Worm (Caenorhabditis elegans): ENCODE data around the gene kvs-2.

kvs-2 gene

DNA sequence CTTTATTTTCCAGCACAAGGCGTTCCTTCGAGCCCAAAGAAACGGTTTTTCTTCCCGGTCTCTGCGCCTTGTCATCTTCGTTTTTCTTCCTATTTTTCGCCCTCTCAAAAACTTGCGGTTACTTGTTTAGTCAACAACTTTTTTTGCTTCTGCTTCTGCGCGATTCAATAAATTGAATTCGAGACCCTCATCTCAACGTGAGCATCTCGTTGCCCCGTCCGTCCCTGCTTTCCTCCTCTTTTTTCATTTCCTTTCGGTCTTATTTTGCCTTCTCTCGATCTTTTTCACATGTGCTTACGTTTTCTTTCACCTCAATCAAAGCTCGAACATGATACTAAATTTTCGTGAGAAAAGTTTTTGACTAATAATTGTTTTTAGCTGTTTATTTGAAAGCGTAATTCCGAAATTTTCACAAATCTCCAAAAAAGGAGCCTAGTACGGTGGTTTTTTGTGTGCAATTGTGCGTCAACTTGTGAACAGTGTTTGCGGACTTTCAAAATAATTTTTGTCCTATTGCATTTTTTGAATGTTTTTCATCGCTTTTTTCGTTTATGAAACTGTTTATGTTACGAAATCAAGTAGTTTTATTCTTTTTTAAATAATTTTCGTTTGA lies 44.3 kb downstream of the kvs-2 start:
- TF ChIP-seq unc-42 (tag; optimal IDR thresholded peaks at IDR 0.05) (peak; percentile 80), dmd-4 (tag; optimal IDR thresholded peaks at IDR 0.05; ENCODE audit: borderline replicate concordance) (no peak)

ce11 chrV:10681117-10681959 lies 45.5 kb downstream of the kvs-2 start:
- peak; percentile 11 for TF ChIP-seq pat-9 (tag; optimal IDR thresholded peaks at IDR 0.05)
- TF ChIP-seq ref-2 (tag; optimal IDR thresholded peaks at IDR 0.05) = peak; percentile 32
- TF ChIP-seq pag-3 (tag; optimal IDR thresholded peaks at IDR 0.05; ENCODE audit: borderline replicate concordance) = no peak
- TF ChIP-seq npax-4 (tag; optimal IDR thresholded peaks at IDR 0.05) = no peak
- peak; percentile 48 for TF ChIP-seq rnt-1 (tag; optimal IDR thresholded peaks at IDR 0.05)
- TF ChIP-seq elt-2 (tag; optimal IDR thresholded peaks at IDR 0.05) = peak; percentile 2
- peak; percentile 47 for TF ChIP-seq hlh-6 (tag; optimal IDR thresholded peaks at IDR 0.05)

DNA sequence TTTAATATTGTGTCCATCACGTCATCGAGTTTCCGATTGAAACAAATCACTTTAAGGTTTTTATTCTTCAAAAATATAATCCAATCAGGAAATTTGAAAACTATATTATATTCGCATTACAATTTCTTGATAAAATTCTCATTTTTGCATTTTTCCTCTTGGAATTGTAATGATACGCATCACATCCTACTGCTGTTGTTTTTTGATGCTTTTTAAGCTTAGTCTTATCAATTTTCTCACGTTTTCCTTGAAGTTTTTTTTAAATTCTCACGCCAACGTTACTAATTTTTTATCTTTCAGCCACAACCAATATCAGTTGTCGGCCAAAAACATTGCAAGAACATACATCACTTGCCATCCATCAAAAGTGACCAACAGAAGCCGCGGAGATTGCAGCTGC lies 46.3 kb downstream of the kvs-2 start, which contains the start of gene gsp-1:
TSS of gene gsp-1 (plus strand) at position 301 of the 400 bp plus-strand sequence.
- TF ChIP-seq pat-9 (tag; optimal IDR thresholded peaks at IDR 0.05) (no peak), pros-1 (tag; optimal IDR thresholded peaks at IDR 0.05) (no peak), pqm-1 (tag; optimal IDR thresholded peaks at IDR 0.05) (no peak), ceh-45 (GFP tag; IDR thresholded peaks at IDR 0.05) (no peak), dmd-4 (tag; optimal IDR thresholded peaks at IDR 0.05; ENCODE audit: borderline replicate concordance) (no peak), odd-2 (tag; optimal IDR thresholded peaks at IDR 0.05) (no peak), mec-3 (tag; optimal IDR thresholded peaks at IDR 0.05; ENCODE audit: borderline replicate concordance) (no peak), tbx-2 (tag; optimal IDR thresholded peaks at IDR 0.05) (no peak), pha-4 (tag; optimal IDR thresholded peaks at IDR 0.05) (no peak), lin-11 (tag; optimal IDR thresholded peaks at IDR 0.05) (no peak), pag-3 (tag; optimal IDR thresholded peaks at IDR 0.05; ENCODE audit: borderline replicate concordance) (no peak), ceh-9 (tag; optimal IDR thresholded peaks at IDR 0.05) (no peak), dve-1 (tag; optimal IDR thresholded peaks at IDR 0.05) (no peak), ahr-1 (tag; optimal IDR thresholded peaks at IDR 0.05) (no peak), fax-1 (tag; optimal IDR thresholded peaks at IDR 0.05) (no peak), tbx-7 (tag; optimal IDR thresholded peaks at IDR 0.05) (no peak), sox-2 (GFP tag; IDR thresholded peaks at IDR 0.05) (no peak), ttx-3 (tag; optimal IDR thresholded peaks at IDR 0.05) (no peak), ceh-30 (tag; optimal IDR thresholded peaks at IDR 0.05) (no peak)

DNA sequence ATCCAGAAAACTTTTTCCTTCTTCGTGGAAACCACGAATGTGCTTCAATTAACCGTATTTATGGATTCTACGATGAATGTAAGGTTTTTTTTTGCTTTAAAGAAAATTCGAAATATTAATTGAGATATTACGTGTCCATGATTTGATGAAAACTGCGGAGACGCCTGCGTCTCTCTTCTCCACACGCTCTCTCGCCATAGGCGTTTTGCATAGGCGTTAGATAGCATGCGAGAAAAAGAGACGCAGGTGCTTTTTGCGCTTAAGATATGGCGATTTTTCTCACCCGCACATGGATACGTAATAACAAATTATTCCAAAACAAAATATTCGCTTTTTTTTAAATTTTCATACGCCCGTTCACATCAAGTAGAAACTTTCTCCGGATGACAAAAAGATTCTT lies 47.6 kb downstream of the kvs-2 start:
- TF ChIP-seq F13H6.1 (tag; optimal IDR thresholded peaks at IDR 0.05) = no peak
- TF ChIP-seq sox-2 (GFP tag; IDR thresholded peaks at IDR 0.05) = no peak
- TF ChIP-seq K02D7.2 (tag; optimal IDR thresholded peaks at IDR 0.05) = no peak
- no peak for TF ChIP-seq hlh-6 (tag; optimal IDR thresholded peaks at IDR 0.05)
- no peak for TF ChIP-seq dmd-4 (tag; optimal IDR thresholded peaks at IDR 0.05; ENCODE audit: borderline replicate concordance)
- no peak for TF ChIP-seq ceh-9 (tag; optimal IDR thresholded peaks at IDR 0.05)
- TF ChIP-seq lin-11 (tag; optimal IDR thresholded peaks at IDR 0.05) = no peak
- TF ChIP-seq unc-86 (tag; optimal IDR thresholded peaks at IDR 0.05) = no peak
- no peak for TF ChIP-seq fkh-10 (GFP tag; optimal IDR thresholded peaks at IDR 0.05)
- no peak for TF ChIP-seq ceh-19 (GFP tag; optimal IDR thresholded peaks at IDR 0.05)
- no peak for TF ChIP-seq fkh-6 (tag; optimal IDR thresholded peaks at IDR 0.05)
- TF ChIP-seq pha-4 (tag; optimal IDR thresholded peaks at IDR 0.05) = no peak

- no peak for TF ChIP-seq ceh-31 (tag; optimal IDR thresholded peaks at IDR 0.05)
- no peak for TF ChIP-seq unc-42 (tag; optimal IDR thresholded peaks at IDR 0.05)
- no peak for TF ChIP-seq eyg-1 (tag; optimal IDR thresholded peaks at IDR 0.05)
- no peak for TF ChIP-seq tbx-2 (tag; optimal IDR thresholded peaks at IDR 0.05)
- no peak for TF ChIP-seq unc-55 (GFP tag; optimal IDR thresholded peaks at IDR 0.05)
- TF ChIP-seq pag-3 (tag; optimal IDR thresholded peaks at IDR 0.05; ENCODE audit: borderline replicate concordance) = no peak
- TF ChIP-seq pha-4 (tag; optimal IDR thresholded peaks at IDR 0.05) = no peak
- TF ChIP-seq dmd-4 (tag; optimal IDR thresholded peaks at IDR 0.05; ENCODE audit: borderline replicate concordance) = no peak
- no peak for TF ChIP-seq ceh-22 (tag; optimal IDR thresholded peaks at IDR 0.05)
- TF ChIP-seq K09A11.1 (tag; optimal IDR thresholded peaks at IDR 0.05; ENCODE audit: insufficient read depth) = no peak
- TF ChIP-seq fkh-10 (GFP tag; optimal IDR thresholded peaks at IDR 0.05) = no peak
- TF ChIP-seq hlh-8 (tag; optimal IDR thresholded peaks at IDR 0.05) = no peak
- TF ChIP-seq pax-1 (tag; optimal IDR thresholded peaks at IDR 0.05) = no peak
These were observed 48.9 kb downstream of the kvs-2 start for ce11 chrV:10684748-10685147.
